Fruit fly (Drosophila melanogaster) whole organism, embryonic: ENCODE data around the gene CG9782.

Experiments used
- Adf1 ChIP-seq: fragments of 200-800 bp; sonication (Bioruptor generic); IDR thresholded peaks from 2 replicates; pipeline ENCODE4 v1.3.6; 2022; ENCODE audit warnings: missing biosample characterization, missing genetic modification characterization
- Asciz ChIP-seq: fragments of 200-800 bp; sonication (Bioruptor generic); optimal IDR thresholded peaks from 2 replicates; lab custom pipeline; 2017; ENCODE audit warnings: missing biosample characterization, mild to moderate bottlenecking, missing genetic modification characterization, missing genetic modification reagents
- Bgb ChIP-seq: fragments of 200-800 bp; sonication (Bioruptor generic); IDR thresholded peaks from 2 replicates; pipeline ENCODE4 v1.3.6; 2022; ENCODE audit warnings: missing biosample characterization, missing genetic modification characterization; ENCODE audit not compliant: partially characterized antibody
- CG10267 ChIP-seq: fragments of 200-800 bp; sonication (Bioruptor generic); optimal IDR thresholded peaks from 2 replicates; lab custom pipeline; 2018; ENCODE audit warnings: missing biosample characterization, mild to moderate bottlenecking, missing genetic modification characterization, moderate library complexity
- CG10366 ChIP-seq: fragments of 200-800 bp; sonication (Bioruptor generic); IDR thresholded peaks from 2 replicates; pipeline ENCODE4 v1.3.6; 2022; ENCODE audit warnings: missing biosample characterization, missing genetic modification characterization
- CG11723 ChIP-seq: fragments of 200-800 bp; sonication (Bioruptor generic); optimal IDR thresholded peaks from 2 replicates; lab custom pipeline; 2017; ENCODE audit warnings: missing biosample characterization, mild to moderate bottlenecking, missing genetic modification characterization
- CG12942 ChIP-seq: fragments of 200-800 bp; sonication (Bioruptor generic); optimal IDR thresholded peaks from 3 replicates; lab custom pipeline; 2016; ENCODE audit warnings: missing biosample characterization, missing genetic modification characterization
- CG14710 ChIP-seq: fragments of 200-800 bp; sonication (Bioruptor generic); optimal IDR thresholded peaks from 3 replicates; lab custom pipeline; 2019; ENCODE audit warnings: missing biosample characterization, mild to moderate bottlenecking, missing genetic modification characterization, moderate library complexity
- CG15011 ChIP-seq: fragments of 200-800 bp; sonication (Bioruptor generic); optimal IDR thresholded peaks from 3 replicates; lab custom pipeline; 2018; ENCODE audit warnings: missing biosample characterization, mild to moderate bottlenecking, missing genetic modification characterization
- CG1602 ChIP-seq: fragments of 200-800 bp; sonication (Bioruptor generic); optimal IDR thresholded peaks from 3 replicates; lab custom pipeline; 2016; ENCODE audit warnings: missing biosample characterization, missing genetic modification characterization
- CG2202 ChIP-seq: fragments of 200-800 bp; sonication (Bioruptor generic); optimal IDR thresholded peaks from 2 replicates; lab custom pipeline; 2018; ENCODE audit warnings: missing biosample characterization, mild to moderate bottlenecking, missing genetic modification characterization
- CG2678 ChIP-seq: fragments of 200-800 bp; sonication (Bioruptor generic); optimal IDR thresholded peaks from 3 replicates; lab custom pipeline; 2019; ENCODE audit warnings: missing biosample characterization, mild to moderate bottlenecking, missing genetic modification characterization, moderate library complexity
- CG33213 ChIP-seq: fragments of 200-800 bp; sonication (Bioruptor generic); optimal IDR thresholded peaks from 3 replicates; lab custom pipeline; 2016; ENCODE audit warnings: missing biosample characterization, missing genetic modification characterization
- CG42726 ChIP-seq: fragments of 200-800 bp; sonication (Bioruptor generic); IDR thresholded peaks from 2 replicates; pipeline ENCODE4 v1.3.6; 2022; ENCODE audit warnings: missing biosample characterization, missing genetic modification characterization; ENCODE audit not compliant: partially characterized antibody
- CG4282 ChIP-seq: fragments of 200-800 bp; sonication (Bioruptor generic); optimal IDR thresholded peaks from 2 replicates; lab custom pipeline; 2016; ENCODE audit warnings: missing biosample characterization, missing genetic modification characterization
- CG4404 ChIP-seq: fragments of 200-800 bp; sonication (Bioruptor generic); IDR thresholded peaks from 2 replicates; pipeline ENCODE4 v1.3.6; 2022; ENCODE audit warnings: missing biosample characterization, missing genetic modification characterization
- CG6689 ChIP-seq: fragments of 200-800 bp; sonication (Bioruptor generic); IDR thresholded peaks from 2 replicates; pipeline ENCODE4 v1.3.6; 2022; ENCODE audit warnings: missing biosample characterization, missing genetic modification characterization
- CG7271 ChIP-seq: fragments of 200-800 bp; sonication (Bioruptor generic); optimal IDR thresholded peaks from 2 replicates; lab custom pipeline; 2018; ENCODE audit warnings: missing biosample characterization, mild to moderate bottlenecking, missing genetic modification characterization, moderate library complexity
- CG8478 ChIP-seq: fragments of >200 bp; optimal IDR thresholded peaks from 2 replicates; lab custom pipeline; 2018
- CG9932 ChIP-seq: fragments of 200-800 bp; sonication (Bioruptor generic); IDR thresholded peaks from 2 replicates; pipeline ENCODE4 v1.3.6; 2022; ENCODE audit warnings: missing biosample characterization, missing genetic modification characterization
- Chrac-16 ChIP-seq: fragments of 200-800 bp; sonication (Bioruptor generic); optimal IDR thresholded peaks from 3 replicates; lab custom pipeline; 2016; ENCODE audit warnings: missing biosample characterization, missing genetic modification characterization
- Dbx ChIP-seq: fragments of 200-800 bp; sonication (Bioruptor generic); IDR thresholded peaks from 3 replicates; pipeline ENCODE4 v1.3.6; 2022; ENCODE audit warnings: missing biosample characterization, missing genetic modification characterization
- Doc2 ChIP-seq: fragments of 200-800 bp; sonication (Bioruptor generic); IDR thresholded peaks from 2 replicates; pipeline ENCODE4 v1.3.6; 2022; ENCODE audit warnings: missing biosample characterization, missing genetic modification characterization
- Hey ChIP-seq: fragments of 200-800 bp; sonication (Bioruptor generic); optimal IDR thresholded peaks from 3 replicates; lab custom pipeline; 2018; ENCODE audit warnings: missing biosample characterization, mild to moderate bottlenecking, missing genetic modification characterization
- HmgD ChIP-seq: fragments of 200-800 bp; sonication (Bioruptor generic); optimal IDR thresholded peaks from 3 replicates; lab custom pipeline; 2016; ENCODE audit warnings: missing biosample characterization, missing genetic modification characterization
- Hmx ChIP-seq: fragments of 200-800 bp; sonication (Bioruptor generic); optimal IDR thresholded peaks from 2 replicates; lab custom pipeline; 2016; ENCODE audit warnings: missing biosample characterization, missing genetic modification characterization
- Sry-β ChIP-seq: fragments of 200-800 bp; sonication (Bioruptor generic); optimal IDR thresholded peaks from 2 replicates; lab custom pipeline; 2018; ENCODE audit warnings: missing biosample characterization, mild to moderate bottlenecking, missing genetic modification characterization, moderate library complexity
- Tbp ChIP-seq: fragments of >200 bp; optimal IDR thresholded peaks from 2 replicates; lab custom pipeline; 2018; ENCODE audit warnings: missing biosample characterization, missing genetic modification characterization
- abd-A ChIP-seq: fragments of 200-800 bp; sonication (Bioruptor generic); optimal IDR thresholded peaks from 3 replicates; lab custom pipeline; 2019; ENCODE audit warnings: missing biosample characterization, mild to moderate bottlenecking, missing genetic modification characterization, moderate library complexity
- dm ChIP-seq: fragments of 200-800 bp; sonication (Bioruptor generic); optimal IDR thresholded peaks from 3 replicates; lab custom pipeline; 2016; ENCODE audit warnings: missing biosample characterization, missing genetic modification characterization
- dmrt99B ChIP-seq: fragments of 200-800 bp; sonication (Bioruptor generic); optimal IDR thresholded peaks from 2 replicates; lab custom pipeline; 2018; ENCODE audit warnings: missing biosample characterization, mild to moderate bottlenecking, missing genetic modification characterization, moderate library complexity
- exex ChIP-seq: fragments of 200-800 bp; sonication (Bioruptor generic); optimal IDR thresholded peaks from 4 replicates; lab custom pipeline; 2018; ENCODE audit warnings: missing biosample characterization, mild to moderate bottlenecking, missing genetic modification characterization, moderate library complexity
- grn ChIP-seq: fragments of 200-800 bp; sonication (Bioruptor generic); optimal IDR thresholded peaks from 3 replicates; lab custom pipeline; 2017; ENCODE audit warnings: missing biosample characterization, missing genetic modification characterization
- gro ChIP-seq: fragments of 200-800 bp; sonication (Bioruptor generic); optimal IDR thresholded peaks from 2 replicates; lab custom pipeline; 2016; ENCODE audit warnings: missing biosample characterization, missing genetic modification characterization
- jigr1 ChIP-seq: fragments of 200-800 bp; sonication (Bioruptor generic); IDR thresholded peaks from 3 replicates; pipeline ENCODE4 v1.3.6; 2022; ENCODE audit warnings: missing biosample characterization, missing genetic modification characterization
- kay ChIP-seq: fragments of 200-800 bp; sonication (Bioruptor generic); optimal IDR thresholded peaks from 2 replicates; lab custom pipeline; 2016; ENCODE audit warnings: missing biosample characterization, missing genetic modification characterization
- nom ChIP-seq: fragments of 200-800 bp; sonication (Bioruptor generic); optimal IDR thresholded peaks from 2 replicates; lab custom pipeline; 2017; ENCODE audit warnings: missing biosample characterization, missing genetic modification characterization, mild to moderate bottlenecking, moderate library complexity, missing genetic modification reagents
- peb ChIP-seq: fragments of 200-800 bp; sonication (Bioruptor generic); IDR thresholded peaks from 2 replicates; pipeline ENCODE4 v1.3.6; 2022; ENCODE audit warnings: missing biosample characterization, missing genetic modification characterization
- pzg ChIP-seq: fragments of 200-800 bp; sonication (Bioruptor generic); optimal IDR thresholded peaks from 3 replicates; lab custom pipeline; 2018; ENCODE audit warnings: missing biosample characterization, mild to moderate bottlenecking, missing genetic modification characterization, moderate library complexity
- schlank ChIP-seq: fragments of 200-800 bp; sonication (Bioruptor generic); optimal IDR thresholded peaks from 2 replicates; lab custom pipeline; 2018; ENCODE audit warnings: missing biosample characterization, mild to moderate bottlenecking, missing genetic modification characterization
- scrt ChIP-seq: fragments of 200-800 bp; sonication (Bioruptor generic); optimal IDR thresholded peaks from 2 replicates; lab custom pipeline; 2018; ENCODE audit warnings: missing biosample characterization, mild to moderate bottlenecking, missing genetic modification characterization, moderate library complexity
- sens-2 ChIP-seq: fragments of 200-800 bp; sonication (Bioruptor generic); IDR thresholded peaks from 2 replicates; pipeline ENCODE4 v1.3.6; 2022; ENCODE audit warnings: missing biosample characterization, missing genetic modification characterization
- sima ChIP-seq: fragments of 200-800 bp; sonication (Bioruptor generic); optimal IDR thresholded peaks from 2 replicates; lab custom pipeline; 2016; ENCODE audit warnings: missing biosample characterization, missing genetic modification characterization
- sisA ChIP-seq: fragments of 200-800 bp; sonication (Bioruptor generic); IDR thresholded peaks from 2 replicates; pipeline ENCODE4 v1.3.6; 2022; ENCODE audit warnings: missing biosample characterization, missing genetic modification characterization
- so ChIP-seq: fragments of 200-800 bp; sonication (Bioruptor generic); IDR thresholded peaks from 3 replicates; pipeline ENCODE4 v1.3.6; 2022; ENCODE audit warnings: missing biosample characterization, missing genetic modification characterization
- sr ChIP-seq: fragments of 200-800 bp; sonication (Bioruptor generic); IDR thresholded peaks from 3 replicates; pipeline ENCODE4 v1.3.6; 2022; ENCODE audit warnings: missing biosample characterization, missing genetic modification characterization
- stc ChIP-seq: fragments of 200-800 bp; sonication (Bioruptor generic); IDR thresholded peaks from 2 replicates; pipeline ENCODE4 v1.3.6; 2022; ENCODE audit warnings: missing biosample characterization, missing genetic modification characterization
- tll ChIP-seq, 2 experiments: fragments of 200-800 bp in 1 of 2; fragments of >200 bp in 1 of 2; sonication (Bioruptor generic) in 1 of 2; optimal IDR thresholded peaks; 2 replicates each; lab custom pipeline; 2017 to 2019; ENCODE audit warnings: missing biosample characterization in 2 of 2, missing genetic modification characterization in 2 of 2, mild to moderate bottlenecking in 1 of 2, moderate library complexity in 1 of 2
- trh ChIP-seq: fragments of 200-800 bp; sonication (Bioruptor generic); optimal IDR thresholded peaks from 2 replicates; lab custom pipeline; 2016; ENCODE audit warnings: missing biosample characterization, missing genetic modification characterization

The CG9782 gene

dm6 chrX:16650078-16651063, 29.0 kb upstream of the CG9782 start (continued):
- TF ChIP-seq pzg (GFP tag; lab: Kevin White, UChicago) = no peak
- peak; percentile 85 for TF ChIP-seq CG10366 (GFP tag; lab: Robert Waterston, UW)
- TF ChIP-seq dmrt99B (tag; lab: Kevin White, UChicago) = peak; percentile 64
- no peak for TF ChIP-seq CG2202 (tag; lab: Kevin White, UChicago)
- TF ChIP-seq exex = no peak
- no peak for TF ChIP-seq Chrac-16 (GFP tag; lab: Kevin White, UChicago)
- no peak for TF ChIP-seq CG4404 (GFP tag; lab: Robert Waterston, UW)
- no peak for TF ChIP-seq Bgb
- TF ChIP-seq Sry-β = no peak
- TF ChIP-seq sr (GFP tag; lab: Robert Waterston, UW) = 0 out of 3 replicates have a peak, but pooled peaks have one; percentile 22
- TF ChIP-seq sisA (GFP tag; lab: Robert Waterston, UW) = no peak
- no peak for TF ChIP-seq CG11723
- no peak for TF ChIP-seq CG33213 (GFP tag; lab: Kevin White, UChicago)
- TF ChIP-seq CG4282 = no peak
- no peak for TF ChIP-seq CG1602 (GFP tag; lab: Kevin White, UChicago)
- peak; percentile 92 for TF ChIP-seq so (GFP tag; lab: Robert Waterston, UW)
- no peak for TF ChIP-seq CG42726
- peak; percentile 32 for TF ChIP-seq Hmx (GFP tag; lab: Kevin White, UChicago)
- no peak for TF ChIP-seq CG12942
- TF ChIP-seq CG14710 (tag; lab: Kevin White, UChicago) = no peak
- no peak for TF ChIP-seq Adf1 (GFP tag; lab: Robert Waterston, UW)
- peak; percentile 67 for TF ChIP-seq kay
- TF ChIP-seq trh (GFP tag; lab: Kevin White, UChicago) = peak; percentile 8
- TF ChIP-seq CG8478 (lab: Kevin White, UChicago) = no peak
- no peak for TF ChIP-seq Doc2 (GFP tag; lab: Robert Waterston, UW)
- TF ChIP-seq dm (GFP tag; lab: Kevin White, UChicago) = no peak
- no peak for TF ChIP-seq CG10267 (tag; lab: Kevin White, UChicago)
- TF ChIP-seq nom = no peak
- no peak for TF ChIP-seq scrt (GFP tag; lab: Kevin White, UChicago)
- TF ChIP-seq Dbx (GFP tag; lab: Robert Waterston, UW) = no peak
- TF ChIP-seq CG7271 (tag; lab: Kevin White, UChicago) = no peak
- no peak for TF ChIP-seq HmgD (GFP tag; lab: Kevin White, UChicago)
- TF ChIP-seq abd-A (tag; lab: Kevin White, UChicago) = peak; percentile 5
- TF ChIP-seq CG6689 = no peak
- no peak for TF ChIP-seq Asciz (GFP tag; lab: Kevin White, UChicago)
- no peak for TF ChIP-seq Hey (tag; lab: Kevin White, UChicago)
- TF ChIP-seq Tbp (GFP tag; lab: Kevin White, UChicago) = no peak
- TF ChIP-seq sima (GFP tag; lab: Kevin White, UChicago) = no peak
- TF ChIP-seq CG15011 (GFP tag; lab: Kevin White, UChicago) = no peak
- peak; percentile 71 for TF ChIP-seq sens-2 (GFP tag; lab: Robert Waterston, UW)
- TF ChIP-seq CG2678 = peak; percentile 15
- peak; percentile 72 for TF ChIP-seq stc (GFP tag; lab: Robert Waterston, UW)
- no peak for TF ChIP-seq jigr1 (GFP tag; lab: Robert Waterston, UW)
- peak; percentile 34; the same call in 1 of the 2 replicates for TF ChIP-seq CG9932 (GFP tag; lab: Robert Waterston, UW)
- TF ChIP-seq schlank (tag; lab: Kevin White, UChicago) = peak; percentile 43
- no peak for TF ChIP-seq grn
- TF ChIP-seq peb (GFP tag; lab: Robert Waterston, UW) = no peak
- TF ChIP-seq tll (GFP tag; optimal IDR thresholded peaks at IDR 0.05; lab: Kevin White, UChicago) = no peak
- TF ChIP-seq gro (GFP tag; lab: Kevin White, UChicago) = peak; percentile 58
